Fruit fly (Drosophila melanogaster) whole organism, embryonic: ENCODE results near the gene Nf1.

Experiments used
- CG10267 ChIP-seq: fragments of 200-800 bp; sonication (Bioruptor generic); optimal IDR thresholded peaks from 2 replicates; lab custom pipeline; 2018; ENCODE audit warnings: missing biosample characterization, mild to moderate bottlenecking, missing genetic modification characterization, moderate library complexity
- CG10979 ChIP-seq: fragments of 200-800 bp; sonication (Bioruptor generic); optimal IDR thresholded peaks from 2 replicates; lab custom pipeline; 2018; ENCODE audit warnings: missing biosample characterization, mild to moderate bottlenecking, missing genetic modification characterization, moderate library complexity
- CG12104 ChIP-seq: fragments of 200-800 bp; sonication (Bioruptor generic); optimal IDR thresholded peaks from 3 replicates; lab custom pipeline; 2016; ENCODE audit warnings: missing biosample characterization, missing genetic modification characterization
- CG14667 ChIP-seq: fragments of 200-800 bp; sonication (Bioruptor generic); IDR thresholded peaks from 2 replicates; pipeline ENCODE4 v1.3.6; 2022; ENCODE audit warnings: missing biosample characterization, missing genetic modification characterization
- CG1529 ChIP-seq: fragments of 200-800 bp; sonication (Bioruptor generic); optimal IDR thresholded peaks from 3 replicates; lab custom pipeline; 2018; ENCODE audit warnings: missing biosample characterization, missing genetic modification characterization
- CG15514 ChIP-seq: fragments of 200-800 bp; sonication (Bioruptor generic); optimal IDR thresholded peaks from 3 replicates; lab custom pipeline; 2017; ENCODE audit warnings: missing biosample characterization, missing genetic modification characterization, mild to moderate bottlenecking, moderate library complexity, missing genetic modification reagents
- CG16863 ChIP-seq: fragments of 200-800 bp; sonication (Bioruptor generic); optimal IDR thresholded peaks from 3 replicates; lab custom pipeline; 2016; ENCODE audit warnings: missing biosample characterization, missing genetic modification characterization
- CG17802 ChIP-seq: fragments of 200-800 bp; sonication (Bioruptor generic); optimal IDR thresholded peaks from 2 replicates; lab custom pipeline; 2018; ENCODE audit warnings: missing biosample characterization, mild to moderate bottlenecking, missing genetic modification characterization, moderate library complexity
- CG2712 ChIP-seq: fragments of 200-800 bp; optimal IDR thresholded peaks from 3 replicates; lab custom pipeline; 2019; ENCODE audit warnings: missing biosample characterization, mild to moderate bottlenecking, missing genetic modification characterization, moderate library complexity
- CG43689 ChIP-seq: fragments of 200-800 bp; sonication (Bioruptor generic); IDR thresholded peaks from 2 replicates; pipeline ENCODE4 v1.3.6; 2022; ENCODE audit warnings: missing biosample characterization, missing genetic modification characterization
- CG5180 ChIP-seq: fragments of 200-800 bp; sonication (Bioruptor generic); optimal IDR thresholded peaks from 3 replicates; lab custom pipeline; 2017; ENCODE audit warnings: missing biosample characterization, missing genetic modification characterization, mild to moderate bottlenecking, moderate library complexity, missing genetic modification reagents
- CG6689 ChIP-seq: fragments of 200-800 bp; sonication (Bioruptor generic); IDR thresholded peaks from 2 replicates; pipeline ENCODE4 v1.3.6; 2022; ENCODE audit warnings: missing biosample characterization, missing genetic modification characterization
- CG7372 ChIP-seq: fragments of 200-800 bp; sonication (Bioruptor generic); IDR thresholded peaks from 2 replicates; pipeline ENCODE4 v1.3.6; 2022; ENCODE audit warnings: missing biosample characterization, missing genetic modification characterization
- CG7928 ChIP-seq: fragments of 200-800 bp; sonication (Bioruptor generic); optimal IDR thresholded peaks from 2 replicates; lab custom pipeline; 2017; ENCODE audit warnings: missing biosample characterization, mild to moderate bottlenecking, missing genetic modification characterization
- CG7987 ChIP-seq: fragments of 200-800 bp; sonication (Bioruptor generic); optimal IDR thresholded peaks from 2 replicates; lab custom pipeline; 2018; ENCODE audit warnings: missing biosample characterization, mild to moderate bottlenecking, missing genetic modification characterization, moderate library complexity
- CG8765 ChIP-seq: fragments of 200-800 bp; sonication (Bioruptor generic); IDR thresholded peaks from 2 replicates; pipeline ENCODE4 v1.3.6; 2022; ENCODE audit warnings: missing biosample characterization, missing genetic modification characterization
- CG9437 ChIP-seq: fragments of 200-800 bp; sonication (Bioruptor generic); optimal IDR thresholded peaks from 2 replicates; lab custom pipeline; 2018; ENCODE audit warnings: missing biosample characterization, mild to moderate bottlenecking, missing genetic modification characterization
- CG9797 ChIP-seq: fragments of 200-800 bp; sonication (Bioruptor generic); optimal IDR thresholded peaks from 3 replicates; lab custom pipeline; 2018; ENCODE audit warnings: missing biosample characterization, mild to moderate bottlenecking, missing genetic modification characterization
- CG9932 ChIP-seq: fragments of 200-800 bp; sonication (Bioruptor generic); IDR thresholded peaks from 2 replicates; pipeline ENCODE4 v1.3.6; 2022; ENCODE audit warnings: missing biosample characterization, missing genetic modification characterization
- Camta ChIP-seq: fragments of 200-800 bp; sonication (Bioruptor generic); optimal IDR thresholded peaks from 2 replicates; lab custom pipeline; 2016; ENCODE audit warnings: missing biosample characterization, missing genetic modification characterization
- E2f2 ChIP-seq: fragments of 200-800 bp; sonication (Bioruptor generic); IDR thresholded peaks from 2 replicates; pipeline ENCODE4 v1.3.6; 2022; ENCODE audit warnings: missing biosample characterization, missing genetic modification characterization
- Fer3 ChIP-seq: fragments of 200-800 bp; sonication (Bioruptor generic); optimal IDR thresholded peaks from 2 replicates; lab custom pipeline; 2018; ENCODE audit warnings: missing biosample characterization, mild to moderate bottlenecking, missing genetic modification characterization, moderate library complexity
- Lhr ChIP-seq: fragments of 200-800 bp; sonication (Bioruptor generic); optimal IDR thresholded peaks from 3 replicates; lab custom pipeline; 2017; ENCODE audit warnings: mild to moderate bottlenecking, missing biosample characterization, missing genetic modification reagents, missing genetic modification characterization
- Nf-YC ChIP-seq: fragments of 200-800 bp; optimal IDR thresholded peaks from 3 replicates; lab custom pipeline; 2019; ENCODE audit warnings: missing biosample characterization, mild to moderate bottlenecking, missing genetic modification characterization, moderate library complexity
- PHDP ChIP-seq: fragments of 200-800 bp; sonication (Bioruptor generic); optimal IDR thresholded peaks from 3 replicates; lab custom pipeline; 2018; ENCODE audit warnings: missing biosample characterization, mild to moderate bottlenecking, missing genetic modification characterization, moderate library complexity
- Side ChIP-seq: fragments of 200-800 bp; sonication (Bioruptor generic); optimal IDR thresholded peaks from 2 replicates; lab custom pipeline; 2016; ENCODE audit warnings: missing biosample characterization, missing genetic modification characterization
- Sry-δ ChIP-seq: fragments of 200-800 bp; sonication (Bioruptor generic); optimal IDR thresholded peaks from 2 replicates; lab custom pipeline; 2016; ENCODE audit warnings: missing biosample characterization, missing genetic modification characterization
- ash1 ChIP-seq: fragments of 200-800 bp; sonication (Bioruptor generic); optimal IDR thresholded peaks from 2 replicates; lab custom pipeline; 2018; ENCODE audit warnings: missing biosample characterization, mild to moderate bottlenecking, missing genetic modification characterization
- bcd ChIP-seq: fragments of 200-800 bp; sonication (Bioruptor generic); optimal IDR thresholded peaks from 2 replicates; lab custom pipeline; 2017; ENCODE audit warnings: missing biosample characterization, mild to moderate bottlenecking, missing genetic modification characterization
- ci ChIP-seq: fragments of 200-800 bp; sonication (Bioruptor generic); IDR thresholded peaks from 3 replicates; pipeline ENCODE4 v1.3.6; 2022; ENCODE audit warnings: missing biosample characterization, missing genetic modification characterization
- cwo ChIP-seq: fragments of 200-800 bp; sonication (Bioruptor generic); optimal IDR thresholded peaks from 3 replicates; lab custom pipeline; 2017; ENCODE audit warnings: missing biosample characterization, missing genetic modification characterization, mild to moderate bottlenecking, moderate library complexity, missing genetic modification reagents
- esg ChIP-seq: fragments of 200-800 bp; sonication (Bioruptor generic); conservative IDR thresholded peaks from 2 replicates; pipeline ENCODE4 v1.3.6; 2022; ENCODE audit warnings: missing biosample characterization, missing genetic modification characterization
- gce ChIP-seq: fragments of 200-800 bp; sonication (Bioruptor generic); IDR thresholded peaks from 3 replicates; pipeline ENCODE4 v1.3.6; 2022; ENCODE audit warnings: missing biosample characterization, missing genetic modification characterization
- gcm ChIP-seq: fragments of 200-800 bp; sonication (Bioruptor generic); optimal IDR thresholded peaks from 2 replicates; lab custom pipeline; 2019; ENCODE audit warnings: missing biosample characterization, mild to moderate bottlenecking, missing genetic modification characterization, moderate library complexity
- gem ChIP-seq: fragments of 200-800 bp; sonication (Bioruptor generic); optimal IDR thresholded peaks from 2 replicates; lab custom pipeline; 2019; ENCODE audit warnings: missing biosample characterization, mild to moderate bottlenecking, missing genetic modification characterization, moderate library complexity
- h ChIP-seq: fragments of >200 bp; optimal IDR thresholded peaks from 2 replicates; lab custom pipeline; 2017
- hbn ChIP-seq: fragments of 200-800 bp; sonication (Bioruptor generic); IDR thresholded peaks from 2 replicates; pipeline ENCODE4 v1.3.6; 2022; ENCODE audit warnings: missing biosample characterization, missing genetic modification characterization; ENCODE audit not compliant: partially characterized antibody
- ind ChIP-seq: fragments of 200-800 bp; sonication (Bioruptor generic); optimal IDR thresholded peaks from 3 replicates; lab custom pipeline; 2016; ENCODE audit warnings: missing biosample characterization, missing genetic modification characterization
- kni ChIP-seq: fragments of 200-800 bp; sonication (Bioruptor generic); optimal IDR thresholded peaks from 3 replicates; lab custom pipeline; 2017; ENCODE audit warnings: mild to moderate bottlenecking, missing biosample characterization, missing genetic modification reagents, missing genetic modification characterization
- lbe ChIP-seq: fragments of 200-800 bp; sonication (Bioruptor generic); optimal IDR thresholded peaks from 2 replicates; lab custom pipeline; 2016; ENCODE audit warnings: missing biosample characterization, mild to moderate bottlenecking, missing genetic modification characterization
- nom ChIP-seq: fragments of 200-800 bp; sonication (Bioruptor generic); optimal IDR thresholded peaks from 2 replicates; lab custom pipeline; 2017; ENCODE audit warnings: missing biosample characterization, missing genetic modification characterization, mild to moderate bottlenecking, moderate library complexity, missing genetic modification reagents
- pita ChIP-seq: fragments of 200-800 bp; sonication (Bioruptor generic); optimal IDR thresholded peaks from 2 replicates; lab custom pipeline; 2017; ENCODE audit warnings: missing biosample characterization, mild to moderate bottlenecking, missing genetic modification characterization
- sd ChIP-seq: fragments of 200-800 bp; sonication (Bioruptor generic); optimal IDR thresholded peaks from 3 replicates; lab custom pipeline; 2018; ENCODE audit warnings: missing biosample characterization, mild to moderate bottlenecking, missing genetic modification characterization, moderate library complexity
- sisA ChIP-seq: fragments of 200-800 bp; sonication (Bioruptor generic); IDR thresholded peaks from 2 replicates; pipeline ENCODE4 v1.3.6; 2022; ENCODE audit warnings: missing biosample characterization, missing genetic modification characterization
- slou ChIP-seq: fragments of 200-800 bp; sonication (Bioruptor generic); optimal IDR thresholded peaks from 3 replicates; lab custom pipeline; 2016; ENCODE audit warnings: missing biosample characterization, missing genetic modification characterization
- tio ChIP-seq: fragments of 200-800 bp; sonication (Bioruptor generic); optimal IDR thresholded peaks from 2 replicates; lab custom pipeline; 2017; ENCODE audit warnings: missing biosample characterization, missing genetic modification characterization, inconsistent platforms
- trh ChIP-seq: fragments of 200-800 bp; sonication (Bioruptor generic); optimal IDR thresholded peaks from 2 replicates; lab custom pipeline; 2016; ENCODE audit warnings: missing biosample characterization, missing genetic modification characterization
- wek ChIP-seq: fragments of 200-800 bp; sonication (Bioruptor generic); optimal IDR thresholded peaks from 3 replicates; lab custom pipeline; 2018; ENCODE audit warnings: missing biosample characterization, mild to moderate bottlenecking, missing genetic modification characterization, moderate library complexity
- zf30C ChIP-seq: fragments of 200-800 bp; sonication (Bioruptor generic); optimal IDR thresholded peaks from 3 replicates; lab custom pipeline; 2018; ENCODE audit warnings: missing biosample characterization, mild to moderate bottlenecking, missing genetic modification characterization

Nf1 gene

dm6 chr3R:26008892-26009539 is 26.2 kb downstream of the Nf1 start (continued):
- TF ChIP-seq nom (peak; percentile 94), CG43689 (0 out of 2 replicates have a peak, but pooled peaks have one; percentile 16), slou (GFP tag; lab: Kevin White, UChicago) (peak; percentile 37), Camta (GFP tag; lab: Kevin White, UChicago) (peak; percentile 90), CG7928 (GFP tag; lab: Kevin White, UChicago) (peak; percentile 6), CG7987 (GFP tag; lab: Kevin White, UChicago) (peak; percentile 41), ci (peak; percentile 92), CG9797 (GFP tag; lab: Kevin White, UChicago) (peak; percentile 17), cwo (GFP tag; lab: Kevin White, UChicago) (peak; percentile 62), Nf-YC (peak; percentile 72), sisA (peak; percentile 90), zf30C (GFP tag; lab: Kevin White, UChicago) (peak; percentile 76), Fer3 (peak; percentile 85), CG10979 (tag; lab: Kevin White, UChicago) (peak; percentile 91), gce (peak; percentile 84; the same call in 2 of the 3 replicates), bcd (peak; percentile 88), wek (peak; percentile 58), CG1529 (GFP tag; lab: Kevin White, UChicago) (peak; percentile 80), CG17802 (peak; percentile 75), kni (GFP tag; lab: Kevin White, UChicago) (peak; percentile 62), CG9437 (peak; percentile 83), h (no peak), CG6689 (peak; percentile 89), CG8765 (GFP tag; lab: Robert Waterston, UW) (0 out of 2 replicates have a peak, but pooled peaks have one; percentile 53), sd (peak; percentile 83), CG5180 (GFP tag; lab: Kevin White, UChicago) (peak; percentile 69), CG9932 (peak; percentile 80), trh (GFP tag; lab: Kevin White, UChicago) (peak; percentile 43), lbe (peak; percentile 95), CG7372 (GFP tag; lab: Robert Waterston, UW) (peak; percentile 82), hbn (no peak), Side (GFP tag; lab: Kevin White, UChicago) (peak; percentile 83), CG2712 (peak; percentile 95), pita (GFP tag; lab: Kevin White, UChicago) (no peak), CG14667 (peak; percentile 84), Lhr (GFP tag; lab: Kevin White, UChicago) (peak; percentile 76), PHDP (tag; lab: Kevin White, UChicago) (peak; percentile 91), CG10267 (tag; lab: Kevin White, UChicago) (peak; percentile 85), CG15514 (GFP tag; lab: Kevin White, UChicago) (peak; percentile 46), ash1 (GFP tag; lab: Kevin White, UChicago) (no peak), ind (peak; percentile 87), CG16863 (GFP tag; lab: Kevin White, UChicago) (peak; percentile 88), gem (peak; percentile 94), E2f2 (GFP tag; lab: Robert Waterston, UW) (peak; percentile 70), tio (GFP tag; lab: Kevin White, UChicago) (peak; percentile 77), esg (GFP tag; lab: Robert Waterston, UW) (peak; percentile 91), CG12104 (GFP tag; lab: Kevin White, UChicago) (peak; percentile 76), Sry-δ (peak; percentile 45), gcm (peak; percentile 83)
